Fruit fly (Drosophila melanogaster): ENCODE data around the gene Rpt3R.

Gene Rpt3R

dm6 chr3R:9725121-9725956, 31.0 kb downstream of the Rpt3R start, which contains the start of gene hyd (continued):
- TF ChIP-seq sr (GFP tag; IDR thresholded peaks at IDR 0.05) (no peak), Dref (GFP tag; IDR thresholded peaks at IDR 0.05) (peak; percentile 89), mld (GFP tag; IDR thresholded peaks at IDR 0.05; ENCODE audit: partially characterized antibody) (peak; percentile 35; the same call in 2 of the 3 replicates), CG6791 (GFP tag; IDR thresholded peaks at IDR 0.05; ENCODE audit: partially characterized antibody) (peak; percentile 88), Max (GFP tag; optimal IDR thresholded peaks at IDR 0.05) (no peak), hbn (GFP tag; IDR thresholded peaks at IDR 0.05; ENCODE audit: partially characterized antibody) (peak; percentile 73), amos (GFP tag; IDR thresholded peaks at IDR 0.05; ENCODE audit: partially characterized antibody) (peak; percentile 90), stwl (tag; optimal IDR thresholded peaks at IDR 0.05) (peak; percentile 62), Lhr (GFP tag; optimal IDR thresholded peaks at IDR 0.05) (peak; percentile 54), pita (GFP tag; optimal IDR thresholded peaks at IDR 0.05) (peak; percentile 29), hkb (optimal IDR thresholded peaks at IDR 0.05) (no peak), hkb (GFP tag; IDR thresholded peaks at IDR 0.05) (peak; percentile 6; the same call in 1 of the 2 replicates), CG13775 (GFP tag; optimal IDR thresholded peaks at IDR 0.05) (no peak), oc (tag; optimal IDR thresholded peaks at IDR 0.05) (no peak), CG30020 (tag; optimal IDR thresholded peaks at IDR 0.05) (peak; percentile 51), hb (GFP tag; IDR thresholded peaks at IDR 0.05; ENCODE audit: partially characterized antibody) (peak; percentile 74; the same call in 2 of the 3 replicates), pzg (GFP tag; optimal IDR thresholded peaks at IDR 0.05) (peak; percentile 83), MESR4 (GFP tag; optimal IDR thresholded peaks at IDR 0.05) (peak; percentile 92), CG7963 (GFP tag; IDR thresholded peaks at IDR 0.05; ENCODE audit: partially characterized antibody) (peak; percentile 64; the same call in 2 of the 3 replicates), CG42726 (GFP tag; IDR thresholded peaks at IDR 0.05; ENCODE audit: partially characterized antibody) (peak; percentile 74; the same call in 1 of the 2 replicates), CG11560 (tag; IDR thresholded peaks at IDR 0.05) (no peak), Aef1 (GFP tag; IDR thresholded peaks at IDR 0.05) (no peak), bbx (GFP tag; IDR thresholded peaks at IDR 0.05; ENCODE audit: partially characterized antibody) (peak; percentile 82), phol (tag; optimal IDR thresholded peaks at IDR 0.05) (peak; percentile 42), Dp (GFP tag; optimal IDR thresholded peaks at IDR 0.05) (peak; percentile 57), CG13624 (GFP tag; optimal IDR thresholded peaks at IDR 0.05) (peak; percentile 19), Med (GFP tag) (peak; percentile 77), HLH54F (GFP tag; optimal IDR thresholded peaks at IDR 0.05) (no peak), al (GFP tag; IDR thresholded peaks at IDR 0.05) (no peak), unc-4 (GFP tag; IDR thresholded peaks at IDR 0.05; ENCODE audit: partially characterized antibody) (peak; percentile 81), HLH4C (GFP tag; IDR thresholded peaks at IDR 0.05; ENCODE audit: partially characterized antibody) (peak; percentile 84), CG4404 (GFP tag; IDR thresholded peaks at IDR 0.05) (no peak), Side (GFP tag; optimal IDR thresholded peaks at IDR 0.05) (no peak), CG14860 (GFP tag; IDR thresholded peaks at IDR 0.05; ENCODE audit: partially characterized antibody) (peak; percentile 66; the same call in 2 of the 3 replicates), CG3995 (GFP tag; optimal IDR thresholded peaks at IDR 0.05) (peak; percentile 45), Dll (GFP tag; IDR thresholded peaks at IDR 0.05; ENCODE audit: partially characterized antibody) (peak; percentile 92), gro (GFP tag; optimal IDR thresholded peaks at IDR 0.05) (no peak), CG16863 (GFP tag; optimal IDR thresholded peaks at IDR 0.05) (peak; percentile 24), row (GFP tag; IDR thresholded peaks at IDR 0.05) (peak; percentile 48; the same call in 2 of the 3 replicates), CG16779 (GFP tag; IDR thresholded peaks at IDR 0.05) (no peak), dan (GFP tag; IDR thresholded peaks at IDR 0.05) (no peak), vnd (GFP tag; IDR thresholded peaks at IDR 0.05; ENCODE audit: partially characterized antibody) (peak; percentile 67; the same call in 2 of the 3 replicates), CG9797 (GFP tag; optimal IDR thresholded peaks at IDR 0.05) (peak; percentile 88), grn (GFP tag; optimal IDR thresholded peaks at IDR 0.05) (no peak), CG10267 (tag; optimal IDR thresholded peaks at IDR 0.05) (peak; percentile 43), dmrt11E (tag; optimal IDR thresholded peaks at IDR 0.05) (no peak), BEAF-32 (GFP tag; optimal IDR thresholded peaks at IDR 0.05) (peak; percentile 92)
